Worm (Caenorhabditis elegans): ENCODE measurements around the gene irld-9.

Gene irld-9

ce11 chrII:1731932-1732331 is 6.8 kb downstream of the irld-9 start, which contains the start of gene ceh-82:
TSS of gene ceh-82 (plus strand) at chrII:1732232.
- no peak for TF ChIP-seq sea-2 (GFP tag; optimal IDR thresholded peaks at IDR 0.05)
- no peak for TF ChIP-seq daf-12 (tag; optimal IDR thresholded peaks at IDR 0.05)
- no peak for TF ChIP-seq pqm-1 (tag; optimal IDR thresholded peaks at IDR 0.05)
- TF ChIP-seq skn-1 (tag; optimal IDR thresholded peaks at IDR 0.05): no peak
- TF ChIP-seq snpc-4 (tag; optimal IDR thresholded peaks at IDR 0.05): no peak
- no peak for TF ChIP-seq egl-27 (tag; optimal IDR thresholded peaks at IDR 0.05)
- TF ChIP-seq eor-1 (tag; optimal IDR thresholded peaks at IDR 0.05): no peak
- TF ChIP-seq ceh-9 (tag; optimal IDR thresholded peaks at IDR 0.05): no peak
- no peak for TF ChIP-seq nhr-76 (tag; optimal IDR thresholded peaks at IDR 0.05)
- no peak for TF ChIP-seq ztf-11 (tag; optimal IDR thresholded peaks at IDR 0.05)
- no peak for TF ChIP-seq ZK546.5 (tag; optimal IDR thresholded peaks at IDR 0.05)
- TF ChIP-seq hmg-11 (tag; optimal IDR thresholded peaks at IDR 0.05): no peak
- TF ChIP-seq pha-4 (tag; optimal IDR thresholded peaks at IDR 0.05): no peak
- TF ChIP-seq ceh-82 (tag; optimal IDR thresholded peaks at IDR 0.05): no peak
- no peak for TF ChIP-seq nhr-237 (tag; optimal IDR thresholded peaks at IDR 0.05)
- TF ChIP-seq nhr-67 (tag; optimal IDR thresholded peaks at IDR 0.05): no peak
- no peak for TF ChIP-seq ceh-28 (tag; optimal IDR thresholded peaks at IDR 0.05)
- TF ChIP-seq unc-39 (tag; optimal IDR thresholded peaks at IDR 0.05): no peak
- TF ChIP-seq elt-3 (tag; optimal IDR thresholded peaks at IDR 0.05): no peak

ce11 chrII:1730103-1730502 is 8.6 kb downstream of the irld-9 start, which contains the start of gene ceh-81:
TSS of gene ceh-81 (plus strand) at chrII:1730403.
- TF ChIP-seq daf-12 (tag; optimal IDR thresholded peaks at IDR 0.05) (no peak), egl-27 (tag; optimal IDR thresholded peaks at IDR 0.05) (no peak), ZK546.5 (tag; optimal IDR thresholded peaks at IDR 0.05) (no peak), lin-39 (tag; optimal IDR thresholded peaks at IDR 0.05) (no peak), fkh-2 (tag; optimal IDR thresholded peaks at IDR 0.05) (no peak), skn-1 (tag; optimal IDR thresholded peaks at IDR 0.05) (no peak), ceh-16 (tag; optimal IDR thresholded peaks at IDR 0.05) (no peak), mml-1 (tag; optimal IDR thresholded peaks at IDR 0.05) (no peak), eor-1 (tag; optimal IDR thresholded peaks at IDR 0.05) (no peak), nhr-25 (tag; optimal IDR thresholded peaks at IDR 0.05) (no peak), nhr-12 (tag; optimal IDR thresholded peaks at IDR 0.05) (no peak), nhr-43 (tag; optimal IDR thresholded peaks at IDR 0.05; ENCODE audit: poor library complexity, severe bottlenecking) (no peak), elt-3 (tag; optimal IDR thresholded peaks at IDR 0.05) (no peak), elt-1 (tag; optimal IDR thresholded peaks at IDR 0.05) (no peak), nhr-67 (tag; optimal IDR thresholded peaks at IDR 0.05) (no peak), egl-5 (tag; optimal IDR thresholded peaks at IDR 0.05) (no peak), nhr-23 (tag; optimal IDR thresholded peaks at IDR 0.05) (no peak), aly-2 (tag; optimal IDR thresholded peaks at IDR 0.05) (no peak), nhr-28 (tag; optimal IDR thresholded peaks at IDR 0.05) (no peak)

- TF ChIP-seq ceh-82 (tag; optimal IDR thresholded peaks at IDR 0.05) (no peak), fkh-2 (tag; optimal IDR thresholded peaks at IDR 0.05) (no peak), jun-1 (tag; optimal IDR thresholded peaks at IDR 0.05) (no peak), lin-39 (tag; optimal IDR thresholded peaks at IDR 0.05) (no peak), pha-4 (tag; optimal IDR thresholded peaks at IDR 0.05) (no peak), pqm-1 (tag; optimal IDR thresholded peaks at IDR 0.05) (peak; percentile 89), nhr-76 (tag; optimal IDR thresholded peaks at IDR 0.05) (no peak), egl-27 (tag; optimal IDR thresholded peaks at IDR 0.05) (no peak), elt-2 (tag; optimal IDR thresholded peaks at IDR 0.05) (peak; percentile 92), elt-3 (tag; optimal IDR thresholded peaks at IDR 0.05) (no peak), nhr-67 (tag; optimal IDR thresholded peaks at IDR 0.05) (no peak), nhr-43 (tag; optimal IDR thresholded peaks at IDR 0.05; ENCODE audit: poor library complexity, severe bottlenecking) (no peak)
Observed at ce11 chrII:1728253-1728652, 10.5 kb downstream of the irld-9 start, which contains the start of gene btb-9. TSS of gene btb-9 (plus strand) at chrII:1728506.

- TF ChIP-seq fos-1 (tag; optimal IDR thresholded peaks at IDR 0.05) (no peak), lin-39 (tag; optimal IDR thresholded peaks at IDR 0.05) (no peak), unc-62 (GFP tag; optimal IDR thresholded peaks at IDR 0.05) (no peak), mml-1 (tag; optimal IDR thresholded peaks at IDR 0.05) (no peak), eor-1 (tag; optimal IDR thresholded peaks at IDR 0.05) (no peak), ceh-28 (tag; optimal IDR thresholded peaks at IDR 0.05) (no peak)
Observed at ce11 chrII:1725735-1726134, 13.0 kb downstream of the irld-9 start, which contains the start of gene F45C12.17. TSS of gene F45C12.17 (plus strand) at chrII:1726111.
